Worm (Caenorhabditis elegans) whole organism, early embryonic: ENCODE measurements around the gene clec-153.

Experiments used
- ama-1 ChIP-seq: fragments of 150-350 bp; optimal IDR thresholded peaks from 2 replicates; lab custom pipeline; 2014
- flt-1 ChIP-seq: fragments of 200-800 bp; sonication (Bioruptor generic); IDR thresholded peaks from 2 replicates; pipeline ENCODE4 v1.3.6; 2022; ENCODE audit warnings: missing genetic modification characterization, missing compliant biosample characterization
- hmbx-1 ChIP-seq: sonication (generic microtip); optimal IDR thresholded peaks from 2 replicates; lab custom pipeline; 2016; ENCODE audit warnings: mild to moderate bottlenecking, missing genetic modification characterization, missing compliant biosample characterization
- hmg-4 ChIP-seq: fragments of 200-800 bp; sonication (Bioruptor generic); optimal IDR thresholded peaks from 2 replicates; lab custom pipeline; 2018; ENCODE audit warnings: mild to moderate bottlenecking, missing genetic modification characterization, missing compliant biosample characterization
- hnd-1 ChIP-seq: sonication (generic microtip); optimal IDR thresholded peaks from 2 replicates; lab custom pipeline; 2016; ENCODE audit warnings: missing genetic modification characterization, missing compliant biosample characterization

- TF ChIP-seq flt-1 (GFP tag; lab: Robert Waterston, UW) (no peak), hnd-1 (tag; lab: Kevin White, UChicago) (no peak), ama-1 (no peak), hmg-4 (GFP tag; lab: Kevin White, UChicago) (no peak), hmbx-1 (tag; lab: Kevin White, UChicago) (no peak)
These were observed 6.9 kb upstream of the clec-153 start, which contains the start of gene clec-151 for ce11 chrIII:4628165-4628564.
